Fruit fly (Drosophila melanogaster) whole organism, embryonic: Measurements from ENCODE around the gene topi.

ENCODE experiments used
- Adf1 ChIP-seq: fragments of 200-800 bp; sonication (Bioruptor generic); IDR thresholded peaks from 2 replicates; pipeline ENCODE4 v1.3.6; 2022; ENCODE audit warnings: missing biosample characterization, missing genetic modification characterization
- Antp ChIP-seq: fragments of 200-800 bp; sonication (Bioruptor generic); optimal IDR thresholded peaks from 3 replicates; lab custom pipeline; 2016; ENCODE audit warnings: missing biosample characterization, missing genetic modification characterization
- Atf3 ChIP-seq: fragments of 200-800 bp; sonication (Bioruptor generic); optimal IDR thresholded peaks from 3 replicates; lab custom pipeline; 2016; ENCODE audit warnings: missing biosample characterization, missing genetic modification characterization
- BEAF-32 ChIP-seq: fragments of 200-800 bp; sonication (Bioruptor generic); optimal IDR thresholded peaks from 3 replicates; lab custom pipeline; 2017; ENCODE audit warnings: missing biosample characterization, missing genetic modification characterization, mild to moderate bottlenecking, moderate library complexity, missing genetic modification reagents
- CG10366 ChIP-seq: fragments of 200-800 bp; sonication (Bioruptor generic); IDR thresholded peaks from 2 replicates; pipeline ENCODE4 v1.3.6; 2022; ENCODE audit warnings: missing biosample characterization, missing genetic modification characterization
- CG10462 ChIP-seq: fragments of 200-800 bp; sonication (Bioruptor generic); optimal IDR thresholded peaks from 2 replicates; lab custom pipeline; 2016; ENCODE audit warnings: missing biosample characterization, missing genetic modification characterization
- CG11093 ChIP-seq: fragments of 200-800 bp; sonication (Bioruptor generic); IDR thresholded peaks from 3 replicates; pipeline ENCODE4 v1.3.6; 2022; ENCODE audit warnings: missing biosample characterization, missing genetic modification characterization
- CG11560 ChIP-seq: fragments of 200-800 bp; sonication (Bioruptor generic); IDR thresholded peaks from 3 replicates; pipeline ENCODE4 v1.3.6; 2022; ENCODE audit warnings: missing biosample characterization, missing genetic modification characterization
- CG12219 ChIP-seq: fragments of 200-800 bp; sonication (Bioruptor generic); optimal IDR thresholded peaks from 3 replicates; lab custom pipeline; 2018; ENCODE audit warnings: missing biosample characterization, mild to moderate bottlenecking, missing genetic modification characterization
- CG13123 ChIP-seq: fragments of 200-800 bp; sonication (Bioruptor generic); optimal IDR thresholded peaks from 2 replicates; lab custom pipeline; 2016; ENCODE audit warnings: missing biosample characterization, missing genetic modification characterization
- CG15011 ChIP-seq: fragments of 200-800 bp; sonication (Bioruptor generic); optimal IDR thresholded peaks from 3 replicates; lab custom pipeline; 2018; ENCODE audit warnings: missing biosample characterization, mild to moderate bottlenecking, missing genetic modification characterization
- CG16815 ChIP-seq: fragments of 200-800 bp; sonication (Bioruptor generic); optimal IDR thresholded peaks from 3 replicates; lab custom pipeline; 2017; ENCODE audit warnings: missing biosample characterization, mild to moderate bottlenecking, missing genetic modification characterization
- CG17802 ChIP-seq: fragments of 200-800 bp; sonication (Bioruptor generic); optimal IDR thresholded peaks from 2 replicates; lab custom pipeline; 2018; ENCODE audit warnings: missing biosample characterization, mild to moderate bottlenecking, missing genetic modification characterization, moderate library complexity
- CG17912 ChIP-seq: fragments of 200-800 bp; sonication (Bioruptor generic); optimal IDR thresholded peaks from 2 replicates; lab custom pipeline; 2018; ENCODE audit warnings: missing biosample characterization, mild to moderate bottlenecking, missing genetic modification characterization
- CG32772 ChIP-seq: fragments of 200-800 bp; sonication (Bioruptor generic); IDR thresholded peaks from 2 replicates; pipeline ENCODE4 v1.3.6; 2022; ENCODE audit warnings: missing biosample characterization, missing genetic modification characterization
- CG3995 ChIP-seq: fragments of 200-800 bp; sonication (Bioruptor generic); optimal IDR thresholded peaks from 3 replicates; lab custom pipeline; 2016; ENCODE audit warnings: missing biosample characterization, missing genetic modification characterization
- CG4617 ChIP-seq: fragments of 200-800 bp; sonication (Bioruptor generic); optimal IDR thresholded peaks from 3 replicates; lab custom pipeline; 2016; ENCODE audit warnings: missing biosample characterization, missing genetic modification characterization, borderline replicate concordance
- CG7556 ChIP-seq: fragments of 200-800 bp; sonication (Bioruptor generic); optimal IDR thresholded peaks from 2 replicates; lab custom pipeline; 2017; ENCODE audit warnings: missing biosample characterization, mild to moderate bottlenecking, missing genetic modification characterization
- CG8089 ChIP-seq: fragments of 200-800 bp; sonication (Bioruptor generic); optimal IDR thresholded peaks from 3 replicates; lab custom pipeline; 2016; ENCODE audit warnings: missing biosample characterization, missing genetic modification characterization
- CG8281 ChIP-seq: fragments of 200-800 bp; sonication (Bioruptor generic); optimal IDR thresholded peaks from 2 replicates; lab custom pipeline; 2018; ENCODE audit warnings: missing biosample characterization, mild to moderate bottlenecking, missing genetic modification characterization, moderate library complexity
- CG8924 ChIP-seq: fragments of 200-800 bp; optimal IDR thresholded peaks from 3 replicates; lab custom pipeline; 2019; ENCODE audit warnings: missing biosample characterization, mild to moderate bottlenecking, missing genetic modification characterization, moderate library complexity
- E2f2 ChIP-seq: fragments of 200-800 bp; sonication (Bioruptor generic); IDR thresholded peaks from 2 replicates; pipeline ENCODE4 v1.3.6; 2022; ENCODE audit warnings: missing biosample characterization, missing genetic modification characterization
- Gug ChIP-seq: fragments of 200-800 bp; sonication (Bioruptor generic); IDR thresholded peaks from 4 replicates; pipeline ENCODE4 v1.3.6; 2022; ENCODE audit warnings: missing biosample characterization, missing genetic modification characterization
- HHEX ChIP-seq: fragments of 200-800 bp; sonication (Bioruptor generic); optimal IDR thresholded peaks from 3 replicates; lab custom pipeline; 2017; ENCODE audit warnings: missing biosample characterization, mild to moderate bottlenecking, missing genetic modification characterization, missing genetic modification reagents
- Lim3 ChIP-seq: fragments of 200-800 bp; sonication (Bioruptor generic); IDR thresholded peaks from 2 replicates; pipeline ENCODE4 v1.3.6; 2022; ENCODE audit warnings: missing biosample characterization, missing genetic modification characterization
- Lpt ChIP-seq: fragments of >200 bp; optimal IDR thresholded peaks from 2 replicates; lab custom pipeline; 2018; ENCODE audit warnings: missing biosample characterization, missing genetic modification characterization
- MTF-1 ChIP-seq: fragments of 200-800 bp; sonication (Bioruptor generic); optimal IDR thresholded peaks from 2 replicates; lab custom pipeline; 2018; ENCODE audit warnings: missing biosample characterization, mild to moderate bottlenecking, missing genetic modification characterization, borderline replicate concordance
- Mad ChIP-seq: fragments of 200-800 bp; sonication (Bioruptor generic); optimal IDR thresholded peaks from 2 replicates; lab custom pipeline; 2016; ENCODE audit warnings: missing biosample characterization, missing genetic modification characterization
- Mes4 ChIP-seq: fragments of 200-800 bp; sonication (Bioruptor generic); optimal IDR thresholded peaks from 2 replicates; lab custom pipeline; 2016; ENCODE audit warnings: missing biosample characterization, missing genetic modification characterization
- Nf-YB ChIP-seq: fragments of 200-800 bp; sonication (Bioruptor generic); optimal IDR thresholded peaks from 3 replicates; lab custom pipeline; 2019; ENCODE audit warnings: missing biosample characterization, mild to moderate bottlenecking, missing genetic modification characterization, moderate library complexity
- Oli ChIP-seq: fragments of 200-800 bp; sonication (Bioruptor generic); optimal IDR thresholded peaks from 2 replicates; lab custom pipeline; 2018; ENCODE audit warnings: missing biosample characterization, mild to moderate bottlenecking, missing genetic modification characterization, moderate library complexity
- Pdp1 ChIP-seq, 2 experiments: fragments of 200-800 bp; sonication (Bioruptor generic); optimal IDR thresholded peaks; 3 replicates each; lab custom pipeline; 2016; ENCODE audit warnings: missing biosample characterization in 2 of 2, missing genetic modification characterization in 2 of 2, mild to moderate bottlenecking in 1 of 2, moderate library complexity in 1 of 2
- Tbp ChIP-seq: fragments of >200 bp; optimal IDR thresholded peaks from 2 replicates; lab custom pipeline; 2018; ENCODE audit warnings: missing biosample characterization, missing genetic modification characterization
- btn ChIP-seq: fragments of 200-800 bp; sonication (Bioruptor generic); optimal IDR thresholded peaks from 2 replicates; lab custom pipeline; 2016; ENCODE audit warnings: missing biosample characterization, missing genetic modification characterization
- dmrt11E ChIP-seq: fragments of 200-800 bp; sonication (Bioruptor generic); optimal IDR thresholded peaks from 3 replicates; lab custom pipeline; 2018; ENCODE audit warnings: missing biosample characterization, mild to moderate bottlenecking, missing genetic modification characterization, moderate library complexity
- ems ChIP-seq: fragments of 200-800 bp; sonication (Bioruptor generic); optimal IDR thresholded peaks from 3 replicates; lab custom pipeline; 2016; ENCODE audit warnings: missing biosample characterization, missing genetic modification characterization
- esg ChIP-seq: fragments of 200-800 bp; sonication (Bioruptor generic); conservative IDR thresholded peaks from 2 replicates; pipeline ENCODE4 v1.3.6; 2022; ENCODE audit warnings: missing biosample characterization, missing genetic modification characterization
- fd102C ChIP-seq: fragments of 200-800 bp; sonication (Bioruptor generic); optimal IDR thresholded peaks from 2 replicates; lab custom pipeline; 2018; ENCODE audit warnings: missing biosample characterization, mild to moderate bottlenecking, missing genetic modification characterization, moderate library complexity
- ham ChIP-seq: fragments of 200-800 bp; sonication (Bioruptor generic); IDR thresholded peaks from 2 replicates; pipeline ENCODE4 v1.3.6; 2022; ENCODE audit warnings: missing biosample characterization, missing genetic modification characterization
- hb ChIP-seq: fragments of 200-800 bp; sonication (Bioruptor generic); IDR thresholded peaks from 3 replicates; pipeline ENCODE4 v1.3.6; 2022; ENCODE audit warnings: missing biosample characterization, missing genetic modification characterization; ENCODE audit not compliant: partially characterized antibody
- klu ChIP-seq: fragments of 200-800 bp; sonication (Bioruptor generic); IDR thresholded peaks from 2 replicates; pipeline ENCODE4 v1.3.6; 2022; ENCODE audit warnings: missing biosample characterization, missing genetic modification characterization
- kni ChIP-seq: fragments of 200-800 bp; sonication (Bioruptor generic); optimal IDR thresholded peaks from 3 replicates; lab custom pipeline; 2017; ENCODE audit warnings: mild to moderate bottlenecking, missing biosample characterization, missing genetic modification reagents, missing genetic modification characterization
- lab ChIP-seq: fragments of 200-800 bp; sonication (Bioruptor generic); optimal IDR thresholded peaks from 3 replicates; lab custom pipeline; 2017; ENCODE audit warnings: missing biosample characterization, missing genetic modification characterization, mild to moderate bottlenecking, moderate library complexity, missing genetic modification reagents
- nerfin-2 ChIP-seq: fragments of 200-800 bp; sonication (Bioruptor generic); IDR thresholded peaks from 2 replicates; pipeline ENCODE4 v1.3.6; 2022; ENCODE audit warnings: missing biosample characterization, missing genetic modification characterization; ENCODE audit not compliant: partially characterized antibody
- nmo ChIP-seq: fragments of 200-800 bp; sonication (Bioruptor generic); optimal IDR thresholded peaks from 2 replicates; lab custom pipeline; 2018; ENCODE audit warnings: missing biosample characterization, mild to moderate bottlenecking, missing genetic modification characterization, moderate library complexity
- run ChIP-seq: fragments of 200-800 bp; sonication (Bioruptor generic); optimal IDR thresholded peaks from 3 replicates; lab custom pipeline; 2018; ENCODE audit warnings: missing biosample characterization, mild to moderate bottlenecking, missing genetic modification characterization
- slp2 ChIP-seq: fragments of 200-800 bp; sonication (Bioruptor generic); optimal IDR thresholded peaks from 2 replicates; lab custom pipeline; 2016; ENCODE audit warnings: missing biosample characterization, missing genetic modification characterization
- ttk ChIP-seq: fragments of 200-800 bp; sonication (Bioruptor generic); IDR thresholded peaks from 2 replicates; pipeline ENCODE4 v2.1.2; 2022; ENCODE audit warnings: missing biosample characterization, missing genetic modification characterization
- wdn ChIP-seq: fragments of 200-800 bp; sonication (Bioruptor generic); IDR thresholded peaks from 2 replicates; pipeline ENCODE4 v1.3.6; 2022; ENCODE audit warnings: missing biosample characterization, missing genetic modification characterization
- zf30C ChIP-seq: fragments of 200-800 bp; sonication (Bioruptor generic); optimal IDR thresholded peaks from 3 replicates; lab custom pipeline; 2018; ENCODE audit warnings: missing biosample characterization, mild to moderate bottlenecking, missing genetic modification characterization

Gene topi

dm6 chr3R:9747272-9747874 lies 27.5 kb upstream of the topi start, which contains the start of gene CG12948 (continued):
- TF ChIP-seq CG7556 (GFP tag; lab: Kevin White, UChicago) (no peak), ems (peak; percentile 11), CG10366 (GFP tag; lab: Robert Waterston, UW) (peak; percentile 11; the same call in 1 of the 2 replicates), wdn (no peak), CG15011 (GFP tag; lab: Kevin White, UChicago) (no peak), run (no peak), Atf3 (GFP tag; lab: Kevin White, UChicago) (no peak), Mad (no peak), ham (GFP tag; lab: Robert Waterston, UW) (no peak), lab (GFP tag; lab: Kevin White, UChicago) (no peak), Pdp1 (GFP tag; optimal IDR thresholded peaks at IDR 0.05; lab: Kevin White, UChicago) (peak; percentile 36 to 83), Lpt (GFP tag; lab: Kevin White, UChicago) (no peak), fd102C (no peak), CG12219 (GFP tag; lab: Kevin White, UChicago) (peak; percentile 4), CG16815 (no peak), Adf1 (peak; percentile 26; the same call in 1 of the 2 replicates), Mes4 (GFP tag; lab: Kevin White, UChicago) (no peak), CG11560 (peak; percentile 44; the same call in 1 of the 3 replicates), nmo (GFP tag; lab: Kevin White, UChicago) (peak; percentile 49), MTF-1 (no peak), Nf-YB (GFP tag; lab: Kevin White, UChicago) (peak; percentile 17), CG8924 (tag; lab: Kevin White, UChicago) (peak; percentile 64), esg (peak; percentile 42), CG4617 (GFP tag; lab: Kevin White, UChicago) (no peak), Tbp (GFP tag; lab: Kevin White, UChicago) (no peak), dmrt11E (tag; lab: Kevin White, UChicago) (peak; percentile 46), klu (GFP tag; lab: Robert Waterston, UW) (peak; percentile 56; the same call in 1 of the 2 replicates), ttk (GFP tag; lab: Robert Waterston, UW) (no peak), btn (GFP tag; lab: Kevin White, UChicago) (no peak), CG10462 (GFP tag; lab: Kevin White, UChicago) (no peak), CG8089 (GFP tag; lab: Kevin White, UChicago) (no peak), hb (GFP tag; lab: Robert Waterston, UW) (peak; percentile 88), nerfin-2 (GFP tag; lab: Robert Waterston, UW) (no peak), HHEX (no peak), CG32772 (no peak; the same call in 1 of the 2 replicates), CG13123 (no peak), CG8281 (tag; lab: Kevin White, UChicago) (no peak), Oli (tag; lab: Kevin White, UChicago) (no peak), slp2 (GFP tag; lab: Kevin White, UChicago) (peak; percentile 21), Gug (peak; percentile 6; the same call in 1 of the 4 replicates), CG3995 (GFP tag; lab: Kevin White, UChicago) (peak; percentile 52), E2f2 (no peak), CG17802 (no peak), CG17912 (no peak), Lim3 (no peak), CG11093 (GFP tag; lab: Robert Waterston, UW) (0 out of 3 replicates have a peak, but pooled peaks have one; percentile 27), zf30C (GFP tag; lab: Kevin White, UChicago) (no peak), BEAF-32 (GFP tag; lab: Kevin White, UChicago) (peak; percentile 89), kni (GFP tag; lab: Kevin White, UChicago) (peak; percentile 54), Antp (GFP tag; lab: Kevin White, UChicago) (peak; percentile 41)
